Worm (Caenorhabditis elegans) whole organism, L2 larva: Measurements from ENCODE around the gene pho-1.
A peak's percentile ranks its signal among the peaks of the same experiment; 100 is the strongest.

Source experiments
- C34F6.9 ChIP-seq: fragments of 150-350 bp; optimal IDR thresholded peaks from 2 replicates; lab custom pipeline; 2014; ENCODE audit warnings: missing biosample characterization, missing genetic modification characterization
- F13H6.1 ChIP-seq: sonication (generic microtip); optimal IDR thresholded peaks from 2 replicates; lab custom pipeline; 2016; ENCODE audit warnings: missing genetic modification characterization, missing compliant biosample characterization
- Y55F3AM.14 ChIP-seq: fragments of 200-800 bp; sonication (Bioruptor generic); optimal IDR thresholded peaks from 2 replicates; lab custom pipeline; 2018; ENCODE audit warnings: mild to moderate bottlenecking, missing genetic modification characterization, missing compliant biosample characterization
- ZK546.5 ChIP-seq: sonication (generic microtip); optimal IDR thresholded peaks from 2 replicates; lab custom pipeline; 2017; ENCODE audit warnings: missing biosample characterization, missing genetic modification characterization
- ama-1 ChIP-seq: fragments of 150-350 bp; optimal IDR thresholded peaks from 2 replicates; lab custom pipeline; 2018; ENCODE audit warnings: inconsistent platforms
- blmp-1 ChIP-seq: sonication (generic microtip); optimal IDR thresholded peaks from 2 replicates; lab custom pipeline; 2017; ENCODE audit warnings: missing genetic modification characterization, mild to moderate bottlenecking, missing compliant biosample characterization, antibody characterized with exemption, moderate library complexity; ENCODE audit not compliant: insufficient read depth
- ceh-16 ChIP-seq: fragments of 150-350 bp; optimal IDR thresholded peaks from 2 replicates; lab custom pipeline; 2014; ENCODE audit warnings: missing biosample characterization, missing genetic modification characterization
- ceh-82 ChIP-seq: fragments of 150-350 bp; optimal IDR thresholded peaks from 2 replicates; lab custom pipeline; 2014; ENCODE audit warnings: missing biosample characterization, missing genetic modification characterization
- crh-2 ChIP-seq: sonication (generic microtip); optimal IDR thresholded peaks from 2 replicates; lab custom pipeline; 2017; ENCODE audit warnings: missing biosample characterization, missing genetic modification characterization
- dmd-4 ChIP-seq: sonication (generic microtip); optimal IDR thresholded peaks from 2 replicates; lab custom pipeline; 2017; ENCODE audit warnings: missing biosample characterization, missing genetic modification characterization
- egl-27 ChIP-seq: sonication (generic microtip); optimal IDR thresholded peaks from 3 replicates; lab custom pipeline; 2017; ENCODE audit warnings: missing biosample characterization, missing genetic modification reagents, missing genetic modification characterization
- elt-1 ChIP-seq: fragments of 150-350 bp; optimal IDR thresholded peaks from 2 replicates; lab custom pipeline; 2014; ENCODE audit warnings: missing biosample characterization, missing genetic modification characterization
- elt-3 ChIP-seq: sonication (generic microtip); optimal IDR thresholded peaks from 2 replicates; lab custom pipeline; 2017; ENCODE audit warnings: missing biosample characterization, missing genetic modification characterization
- gmeb-1 ChIP-seq: fragments of 150-350 bp; optimal IDR thresholded peaks from 2 replicates; lab custom pipeline; 2014; ENCODE audit warnings: missing biosample characterization, missing genetic modification characterization
- lin-11 ChIP-seq: fragments of 150-350 bp; sonication (generic microtip); optimal IDR thresholded peaks from 2 replicates; lab custom pipeline; 2014; ENCODE audit warnings: missing biosample characterization, missing genetic modification characterization, inconsistent platforms, mixed read lengths
- lsy-2 ChIP-seq, 2 experiments: fragments of 150-350 bp in 1 of 2; sonication (generic microtip) in 1 of 2; optimal IDR thresholded peaks; 2 replicates each; lab custom pipeline; 2014 to 2017; ENCODE audit warnings: missing biosample characterization in 2 of 2, missing genetic modification characterization in 2 of 2
- mab-5 ChIP-seq: fragments of 150-350 bp; optimal IDR thresholded peaks from 2 replicates; lab custom pipeline; 2014; ENCODE audit warnings: missing biosample characterization, missing genetic modification characterization
- mbf-1 ChIP-seq: sonication (generic microtip); optimal IDR thresholded peaks from 2 replicates; lab custom pipeline; 2017; ENCODE audit warnings: missing biosample characterization, missing genetic modification characterization
- nhr-12 ChIP-seq: fragments of 150-350 bp; optimal IDR thresholded peaks from 2 replicates; lab custom pipeline; 2014; ENCODE audit warnings: missing biosample characterization, missing genetic modification characterization
- nhr-129 ChIP-seq: fragments of 150-350 bp; optimal IDR thresholded peaks from 2 replicates; lab custom pipeline; 2014; ENCODE audit warnings: missing biosample characterization, missing genetic modification characterization
- nhr-21 ChIP-seq: fragments of 150-350 bp; optimal IDR thresholded peaks from 2 replicates; lab custom pipeline; 2014; ENCODE audit warnings: missing biosample characterization, missing genetic modification characterization
- nhr-237 ChIP-seq: fragments of 150-350 bp; optimal IDR thresholded peaks from 2 replicates; lab custom pipeline; 2014; ENCODE audit warnings: missing biosample characterization, missing genetic modification characterization
- nhr-6 ChIP-seq: fragments of 150-350 bp; optimal IDR thresholded peaks from 2 replicates; lab custom pipeline; 2014; ENCODE audit warnings: missing biosample characterization, missing genetic modification characterization
- nhr-77 ChIP-seq: fragments of 150-350 bp; optimal IDR thresholded peaks from 2 replicates; lab custom pipeline; 2014; ENCODE audit warnings: missing biosample characterization, missing genetic modification characterization
- peb-1 ChIP-seq: fragments of 150-350 bp; optimal IDR thresholded peaks from 2 replicates; lab custom pipeline; 2014; ENCODE audit warnings: missing biosample characterization, missing genetic modification characterization
- sem-4 ChIP-seq: fragments of 150-350 bp; optimal IDR thresholded peaks from 2 replicates; lab custom pipeline; 2014; ENCODE audit warnings: missing biosample characterization, missing genetic modification reagents, missing genetic modification characterization
- skn-1 ChIP-seq: sonication (generic microtip); optimal IDR thresholded peaks from 2 replicates; lab custom pipeline; 2017; ENCODE audit warnings: missing biosample characterization, missing genetic modification characterization
- sma-3 ChIP-seq: sonication (generic microtip); optimal IDR thresholded peaks from 2 replicates; lab custom pipeline; 2016; ENCODE audit warnings: missing genetic modification reagents, missing genetic modification characterization, missing compliant biosample characterization
- sma-9 ChIP-seq, 2 experiments: fragments of 150-350 bp in 1 of 2; sonication (generic microtip) in 1 of 2; optimal IDR thresholded peaks; 2 replicates each; lab custom pipeline; 2014 to 2016; ENCODE audit warnings: missing genetic modification characterization in 2 of 2, mild to moderate bottlenecking in 1 of 2, missing biosample characterization in 1 of 2, missing compliant biosample characterization in 1 of 2, missing genetic modification reagents in 1 of 2, moderate library complexity in 1 of 2
- snpc-4 ChIP-seq: fragments of 150-350 bp; optimal IDR thresholded peaks from 2 replicates; lab custom pipeline; 2014; ENCODE audit warnings: missing biosample characterization, missing genetic modification characterization
- unc-39 ChIP-seq: fragments of 150-350 bp; optimal IDR thresholded peaks from 2 replicates; lab custom pipeline; 2014; ENCODE audit warnings: missing biosample characterization, missing genetic modification characterization
- unc-55 ChIP-seq: fragments of 150-350 bp; sonication (generic microtip); optimal IDR thresholded peaks from 3 replicates; lab custom pipeline; 2014; ENCODE audit warnings: missing biosample characterization, missing genetic modification reagents, missing genetic modification characterization
- unc-62 ChIP-seq: fragments of 150-350 bp; optimal IDR thresholded peaks from 2 replicates; lab custom pipeline; 2014; ENCODE audit warnings: missing biosample characterization, missing genetic modification reagents, missing genetic modification characterization
- ztf-1 ChIP-seq: fragments of 200-800 bp; sonication (Bioruptor generic); conservative IDR thresholded peaks from 2 replicates; pipeline ENCODE4 v1.3.6; 2022; ENCODE audit warnings: missing genetic modification characterization, missing compliant biosample characterization
- ztf-11 ChIP-seq: sonication (generic microtip); optimal IDR thresholded peaks from 2 replicates; lab custom pipeline; 2017; ENCODE audit warnings: missing biosample characterization, missing genetic modification characterization
- ztf-4 ChIP-seq: fragments of 150-350 bp; optimal IDR thresholded peaks from 2 replicates; lab custom pipeline; 2014; ENCODE audit warnings: missing biosample characterization, missing genetic modification characterization

Gene pho-1

ce11 chrII:5226309-5226708 is 9.3 kb downstream of the pho-1 start:
- no peak for TF ChIP-seq ceh-16 (tag; lab: Kevin White, UChicago)
- no peak for TF ChIP-seq mbf-1 (tag; lab: Kevin White, UChicago)
- TF ChIP-seq crh-2 (tag; lab: Kevin White, UChicago) = no peak
- TF ChIP-seq unc-39 (tag; lab: Kevin White, UChicago) = no peak
- no peak for TF ChIP-seq elt-1 (tag; lab: Kevin White, UChicago)
- TF ChIP-seq ceh-82 = no peak
- no peak for TF ChIP-seq peb-1 (tag; lab: Kevin White, UChicago)
- no peak for TF ChIP-seq snpc-4 (tag; lab: Kevin White, UChicago)
- TF ChIP-seq ztf-1 (GFP tag; lab: Robert Waterston, UW) = no peak
- TF ChIP-seq skn-1 (tag; lab: Kevin White, UChicago) = no peak
- no peak for TF ChIP-seq nhr-21 (tag; lab: Kevin White, UChicago)
- peak; percentile 39 for TF ChIP-seq unc-55 (GFP tag; lab: Kevin White, UChicago)
- no peak for TF ChIP-seq F13H6.1 (tag; lab: Kevin White, UChicago)
- TF ChIP-seq lsy-2 (tag; optimal IDR thresholded peaks at IDR 0.05; lab: Kevin White, UChicago) = peak in 1 of 2 experiments; percentile 17
- no peak for TF ChIP-seq ZK546.5 (tag; lab: Kevin White, UChicago)
- peak; percentile 20 for TF ChIP-seq C34F6.9
- TF ChIP-seq nhr-6 = no peak
- TF ChIP-seq egl-27 (tag; lab: Kevin White, UChicago) = no peak
- peak; percentile 6 for TF ChIP-seq nhr-129 (tag; lab: Kevin White, UChicago)
- TF ChIP-seq blmp-1 (tag; lab: Kevin White, UChicago) = no peak
- TF ChIP-seq ama-1 (lab: Kevin White, UChicago) = no peak
- TF ChIP-seq nhr-12 (tag; lab: Kevin White, UChicago) = no peak
- TF ChIP-seq dmd-4 = no peak
- peak; percentile 24 for TF ChIP-seq mab-5 (tag; lab: Kevin White, UChicago)
- TF ChIP-seq sem-4 (tag; lab: Kevin White, UChicago) = no peak
- no peak for TF ChIP-seq nhr-237 (tag; lab: Kevin White, UChicago)
- no peak for TF ChIP-seq nhr-77 (tag; lab: Kevin White, UChicago)
- TF ChIP-seq ztf-4 (tag; lab: Kevin White, UChicago) = no peak

ce11 chrII:5225284-5225683 is 10.4 kb downstream of the pho-1 start, which contains the start of gene dsh-1:
Gene dsh-1 (minus strand): TSS chrII:5225384.
- TF ChIP-seq sma-3 (no peak), unc-62 (GFP tag; lab: Kevin White, UChicago) (no peak), ztf-1 (GFP tag; lab: Robert Waterston, UW) (no peak), gmeb-1 (tag; lab: Kevin White, UChicago) (no peak), Y55F3AM.14 (GFP tag; lab: Kevin White, UChicago) (no peak), elt-3 (tag; lab: Kevin White, UChicago) (no peak), unc-39 (tag; lab: Kevin White, UChicago) (no peak), nhr-21 (tag; lab: Kevin White, UChicago) (no peak), peb-1 (tag; lab: Kevin White, UChicago) (no peak), ZK546.5 (tag; lab: Kevin White, UChicago) (no peak), ztf-11 (tag; lab: Kevin White, UChicago) (no peak), crh-2 (tag; lab: Kevin White, UChicago) (no peak), lsy-2 (tag; optimal IDR thresholded peaks at IDR 0.05; lab: Kevin White, UChicago) (no peak)
- TF ChIP-seq, all 48 proteins: peak for 0

ce11 chrII:5222830-5223229 is 12.8 kb downstream of the pho-1 start:
- TF ChIP-seq mab-5 (tag; lab: Kevin White, UChicago) (peak; percentile 0), nhr-129 (tag; lab: Kevin White, UChicago) (peak; percentile 14), unc-62 (GFP tag; lab: Kevin White, UChicago) (no peak), snpc-4 (tag; lab: Kevin White, UChicago) (no peak)

- TF ChIP-seq mab-5 (tag; lab: Kevin White, UChicago) (peak; percentile 47), crh-2 (tag; lab: Kevin White, UChicago) (no peak), lin-11 (no peak), sma-9 (GFP tag; optimal IDR thresholded peaks at IDR 0.05; lab: Kevin White, UChicago) (peak; percentile 38), sma-9 (tag; optimal IDR thresholded peaks at IDR 0.05; lab: Kevin White, UChicago) (no peak), ZK546.5 (tag; lab: Kevin White, UChicago) (no peak)
Measured at ce11 chrII:5220648-5221047, 15.0 kb downstream of the pho-1 start.
